Worm (Caenorhabditis elegans): ENCODE measurements around the gene cyp-32A1.

cyp-32A1 gene

DNA sequence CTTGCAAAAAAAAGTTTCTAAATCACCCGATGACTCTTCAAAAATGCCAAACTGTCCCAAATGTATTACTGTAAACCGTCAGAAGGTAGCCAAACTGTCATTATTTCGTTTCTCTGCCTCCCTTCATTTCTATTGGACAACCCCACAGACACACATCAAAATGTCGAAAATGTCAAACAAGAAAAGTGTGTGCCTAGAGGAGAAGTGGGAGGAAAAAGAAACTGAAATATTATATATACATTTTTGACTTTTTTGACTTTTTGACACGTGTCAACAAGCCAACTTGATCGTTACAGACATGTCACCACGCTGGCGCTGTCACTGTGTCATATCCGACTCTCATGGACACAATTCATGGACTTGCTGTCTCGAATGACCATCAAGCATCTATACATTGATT lies 31.9 kb upstream of the cyp-32A1 start:
- no peak for TF ChIP-seq unc-62 (GFP tag; optimal IDR thresholded peaks at IDR 0.05)

DNA sequence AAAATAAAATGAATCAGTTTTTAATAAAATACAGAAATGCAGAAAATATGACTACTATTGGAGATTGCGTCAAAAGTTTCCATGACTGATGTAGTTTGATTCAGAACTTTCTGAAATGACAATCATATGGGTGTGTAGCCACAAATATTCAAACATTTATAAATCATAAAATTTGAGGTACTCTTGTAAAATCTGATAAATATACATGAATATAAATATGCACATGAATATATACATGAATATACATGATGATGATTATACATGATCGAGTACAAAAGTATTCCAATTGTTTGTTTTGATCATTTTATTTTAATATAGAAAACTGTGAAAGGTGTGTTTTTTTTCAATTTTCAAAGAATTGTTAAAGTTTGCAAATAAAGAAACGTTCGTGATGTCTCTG lies 27.1 kb upstream of the cyp-32A1 start, which contains the start of gene T05B11.4:
T05B11.4 (minus strand) TSS at position 101 of the 400 bp plus-strand sequence.
- TF ChIP-seq nhr-76 (tag; optimal IDR thresholded peaks at IDR 0.05): no peak
- no peak for TF ChIP-seq ham-2 (GFP tag; optimal IDR thresholded peaks at IDR 0.05)
- no peak for TF ChIP-seq pha-4 (tag; optimal IDR thresholded peaks at IDR 0.05)
- TF ChIP-seq bed-3 (GFP tag; optimal IDR thresholded peaks at IDR 0.05): no peak
- no peak for TF ChIP-seq lin-13 (tag; optimal IDR thresholded peaks at IDR 0.05)
- no peak for TF ChIP-seq unc-39 (tag; optimal IDR thresholded peaks at IDR 0.05)
- no peak for TF ChIP-seq blmp-1 (tag; optimal IDR thresholded peaks at IDR 0.05)
- TF ChIP-seq elt-3 (tag; optimal IDR thresholded peaks at IDR 0.05): no peak
- TF ChIP-seq nhr-12 (tag; optimal IDR thresholded peaks at IDR 0.05): no peak
- no peak for TF ChIP-seq cnd-1 (tag; optimal IDR thresholded peaks at IDR 0.05)
- no peak for TF ChIP-seq elt-1 (tag; optimal IDR thresholded peaks at IDR 0.05; ENCODE audit: borderline replicate concordance, insufficient read depth)
- no peak for TF ChIP-seq ceh-83 (GFP tag; optimal IDR thresholded peaks at IDR 0.05)
- no peak for TF ChIP-seq hlh-1 (tag; optimal IDR thresholded peaks at IDR 0.05)
- no peak for TF ChIP-seq ztf-11 (tag; optimal IDR thresholded peaks at IDR 0.05)
- TF ChIP-seq unc-120 (tag; optimal IDR thresholded peaks at IDR 0.05; ENCODE audit: poor library complexity, severe bottlenecking): no peak
- TF ChIP-seq mab-5 (tag; optimal IDR thresholded peaks at IDR 0.05): no peak
- no peak for TF ChIP-seq mep-1 (tag; optimal IDR thresholded peaks at IDR 0.05)

DNA sequence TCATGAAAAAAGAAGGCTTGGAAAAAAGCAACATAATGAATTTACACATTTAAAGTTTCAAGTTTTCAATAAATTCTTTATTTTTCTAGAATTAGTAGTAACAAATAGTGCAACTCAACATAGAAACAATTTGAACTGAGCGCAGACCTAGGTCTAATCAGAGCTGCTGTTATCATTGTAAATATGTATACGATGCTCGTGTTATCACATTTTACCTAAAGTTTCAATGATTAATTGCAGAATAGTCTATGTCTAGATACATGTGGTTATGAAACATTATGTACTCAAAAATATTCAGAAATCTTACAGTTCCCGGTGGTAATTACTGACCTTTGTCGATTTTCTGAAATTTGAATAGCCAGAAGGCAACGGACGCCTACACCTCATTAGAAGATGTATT lies 25.6 kb upstream of the cyp-32A1 start:
- TF ChIP-seq bed-3 (GFP tag; optimal IDR thresholded peaks at IDR 0.05) (no peak), unc-39 (tag; optimal IDR thresholded peaks at IDR 0.05) (no peak), snpc-4 (tag; optimal IDR thresholded peaks at IDR 0.05) (no peak), hlh-1 (tag; optimal IDR thresholded peaks at IDR 0.05) (no peak), mep-1 (tag; optimal IDR thresholded peaks at IDR 0.05) (no peak), tbx-8 (GFP tag; optimal IDR thresholded peaks at IDR 0.05) (no peak), ceh-39 (tag; optimal IDR thresholded peaks at IDR 0.05) (no peak), elt-3 (tag; optimal IDR thresholded peaks at IDR 0.05) (no peak), ham-2 (GFP tag; optimal IDR thresholded peaks at IDR 0.05) (no peak), unc-62 (GFP tag; optimal IDR thresholded peaks at IDR 0.05) (no peak), mab-5 (tag; optimal IDR thresholded peaks at IDR 0.05) (no peak), ztf-11 (tag; optimal IDR thresholded peaks at IDR 0.05) (no peak), unc-120 (tag; optimal IDR thresholded peaks at IDR 0.05; ENCODE audit: poor library complexity, severe bottlenecking) (no peak), pha-4 (tag; optimal IDR thresholded peaks at IDR 0.05) (no peak), lsy-2 (tag; optimal IDR thresholded peaks at IDR 0.05) (no peak), nhr-28 (tag; optimal IDR thresholded peaks at IDR 0.05) (no peak), nhr-76 (tag; optimal IDR thresholded peaks at IDR 0.05) (no peak), cnd-1 (tag; optimal IDR thresholded peaks at IDR 0.05) (no peak)

DNA sequence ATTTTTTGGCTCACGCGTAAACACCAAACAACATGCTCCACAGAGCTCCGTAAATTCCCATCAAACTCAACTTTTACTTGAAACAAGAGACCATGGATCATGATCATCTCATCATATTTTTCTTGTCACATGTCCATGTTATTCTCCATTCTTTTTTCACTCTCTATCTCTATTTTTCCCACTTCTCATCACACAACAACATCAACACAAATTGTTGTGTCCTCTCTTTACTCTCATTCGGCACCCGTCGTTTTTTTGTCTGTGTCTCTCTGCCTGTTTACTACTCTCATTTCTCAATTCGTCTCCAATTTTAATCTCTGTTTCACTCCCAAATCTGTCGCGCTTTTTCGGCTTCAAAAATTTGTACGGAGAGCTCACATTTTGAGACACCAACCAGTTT lies 22.3 kb upstream of the cyp-32A1 start:
- TF ChIP-seq ceh-43 (GFP tag; optimal IDR thresholded peaks at IDR 0.05) (no peak), sem-2 (GFP tag; optimal IDR thresholded peaks at IDR 0.05) (no peak), unc-62 (GFP tag; optimal IDR thresholded peaks at IDR 0.05) (peak; percentile 70), M03D4.4 (tag; optimal IDR thresholded peaks at IDR 0.05) (no peak), snpc-4 (tag; optimal IDR thresholded peaks at IDR 0.05) (no peak), ces-1 (GFP tag; optimal IDR thresholded peaks at IDR 0.05) (peak; percentile 66), unc-120 (tag; optimal IDR thresholded peaks at IDR 0.05; ENCODE audit: poor library complexity, severe bottlenecking) (peak; percentile 27), ztf-11 (tag; optimal IDR thresholded peaks at IDR 0.05) (no peak), ceh-83 (GFP tag; optimal IDR thresholded peaks at IDR 0.05) (no peak), bed-3 (GFP tag; optimal IDR thresholded peaks at IDR 0.05) (no peak), elt-3 (tag; optimal IDR thresholded peaks at IDR 0.05) (no peak), unc-39 (tag; optimal IDR thresholded peaks at IDR 0.05) (no peak), flh-1 (GFP tag; optimal IDR thresholded peaks at IDR 0.05) (no peak)

DNA sequence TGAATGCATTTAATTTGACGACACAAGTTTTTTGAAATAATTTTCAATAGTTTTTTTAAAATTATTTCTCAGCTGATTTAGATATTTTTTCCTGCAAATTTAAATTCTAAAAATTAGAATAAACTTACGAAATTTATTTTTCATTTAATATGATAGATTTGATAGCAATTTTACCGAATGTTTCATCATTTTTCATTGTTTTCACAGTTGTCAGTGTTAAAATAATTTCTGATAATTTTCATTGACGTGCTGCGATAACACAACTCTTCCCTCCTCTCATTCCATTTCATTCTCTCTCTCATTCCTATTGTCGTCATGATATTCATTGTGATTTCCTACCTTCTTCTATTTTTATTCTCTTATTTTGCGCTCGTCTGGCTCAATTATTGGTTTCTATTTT lies 21.4 kb upstream of the cyp-32A1 start, which contains the start of gene hint-3:
hint-3 (plus strand) TSS at position 301 of the 400 bp plus-strand sequence.
- TF ChIP-seq pha-4 (tag; optimal IDR thresholded peaks at IDR 0.05) (no peak), tbx-8 (GFP tag; optimal IDR thresholded peaks at IDR 0.05) (no peak), lin-13 (tag; optimal IDR thresholded peaks at IDR 0.05) (no peak), nhr-28 (tag; optimal IDR thresholded peaks at IDR 0.05) (no peak), zip-8 (tag; optimal IDR thresholded peaks at IDR 0.05) (no peak), lsy-2 (tag; optimal IDR thresholded peaks at IDR 0.05) (no peak), ham-2 (GFP tag; optimal IDR thresholded peaks at IDR 0.05) (no peak), ceh-43 (GFP tag; optimal IDR thresholded peaks at IDR 0.05) (no peak), flh-1 (GFP tag; optimal IDR thresholded peaks at IDR 0.05) (no peak)
